Fruit fly (Drosophila melanogaster) whole organism: ENCODE measurements around the gene yin.

Source experiments
- CG8478 ChIP-seq: fragments of >200 bp; optimal IDR thresholded peaks from 2 replicates; lab custom pipeline; 2018; ENCODE audit warnings: inconsistent platforms
- Dll ChIP-seq: fragments of >200 bp; optimal IDR thresholded peaks from 2 replicates; lab custom pipeline; 2017
- EcR ChIP-seq, 2 experiments: fragments of >200 bp; optimal IDR thresholded peaks; 2 replicates each; lab custom pipeline; 2017; ENCODE audit warnings: missing biosample characterization in 2 of 2, missing genetic modification characterization in 2 of 2, missing genetic modification reagents in 2 of 2
- pan ChIP-seq: fragments of >200 bp; optimal IDR thresholded peaks from 2 replicates; lab custom pipeline; 2017
- psq ChIP-seq: fragments of >200 bp; optimal IDR thresholded peaks from 2 replicates; lab custom pipeline; 2017
- usp ChIP-seq: fragments of >200 bp; optimal IDR thresholded peaks from 2 replicates; lab custom pipeline; 2017; ENCODE audit warnings: missing biosample characterization, missing genetic modification characterization, mixed read lengths

dm6 chrX:3862319-3862919 is 9.3 kb downstream of the yin start:
- TF ChIP-seq EcR (GFP tag; optimal IDR thresholded peaks at IDR 0.05; lab: Kevin White, UChicago) (no peak), psq (no peak), pan (lab: Kevin White, UChicago) (no peak), usp (GFP tag; lab: Kevin White, UChicago) (no peak), CG8478 (no peak), Dll (lab: Kevin White, UChicago) (no peak)
